Worm (Caenorhabditis elegans): ENCODE results near the gene C01B10.3.

DNA sequence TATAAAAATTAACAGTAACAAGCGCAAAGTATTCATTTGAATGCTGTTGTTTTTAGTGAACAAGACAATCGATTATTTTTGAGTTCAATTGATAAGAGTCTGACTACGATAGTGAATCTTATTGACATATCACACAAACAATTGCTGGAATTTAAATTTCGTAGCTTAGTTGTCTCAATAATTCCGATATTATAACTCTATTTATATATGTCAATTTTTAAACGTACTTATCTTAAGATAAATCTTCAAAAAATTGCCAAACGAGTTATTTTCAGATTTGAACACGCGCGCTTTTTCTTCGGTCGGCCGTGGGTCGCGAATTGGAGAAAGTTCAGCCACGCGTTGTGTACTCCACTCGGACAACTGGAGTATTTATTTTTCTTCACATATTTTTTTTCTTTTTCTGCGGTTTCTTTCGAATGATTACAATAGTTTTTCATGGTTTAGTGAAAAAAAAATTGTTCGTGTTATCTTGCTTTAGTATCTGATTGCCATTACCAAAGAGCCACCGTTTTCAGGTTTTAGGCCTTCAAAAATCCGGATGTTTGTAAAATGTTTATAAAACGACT lies 10.6 kb upstream of the C01B10.3 start, which contains the start of the genes cest-5.1 and C01B10.9:
- TF ChIP-seq egl-27 (tag; optimal IDR thresholded peaks at IDR 0.05) (no peak), lin-13 (GFP tag; optimal IDR thresholded peaks at IDR 0.05) (peak; percentile 69), sem-4 (tag; optimal IDR thresholded peaks at IDR 0.05) (no peak), nhr-23 (tag; optimal IDR thresholded peaks at IDR 0.05) (no peak), ztf-11 (tag; optimal IDR thresholded peaks at IDR 0.05) (no peak), mab-5 (tag; optimal IDR thresholded peaks at IDR 0.05) (peak; percentile 27), skn-1 (tag; optimal IDR thresholded peaks at IDR 0.05) (no peak), ztf-4 (tag; optimal IDR thresholded peaks at IDR 0.05) (no peak), ceh-82 (tag; optimal IDR thresholded peaks at IDR 0.05) (no peak), elt-3 (tag; optimal IDR thresholded peaks at IDR 0.05) (no peak), Y55F3AM.14 (GFP tag; optimal IDR thresholded peaks at IDR 0.05) (no peak), nhr-237 (tag; optimal IDR thresholded peaks at IDR 0.05) (no peak), nhr-11 (tag; optimal IDR thresholded peaks at IDR 0.05) (no peak), alr-1 (tag; optimal IDR thresholded peaks at IDR 0.05) (no peak)

Data from whole organism, L2 larva.